Fruit fly (Drosophila melanogaster) whole organism, larva: Measurements from ENCODE around the gene CG14561.

ENCODE experiments used
- noc ChIP-seq: fragments of 200-800 bp; sonication (Bioruptor generic); optimal IDR thresholded peaks from 3 replicates; lab custom pipeline; 2019; ENCODE audit warnings: missing biosample characterization, mild to moderate bottlenecking, missing genetic modification characterization, moderate library complexity

CG14561 gene

DNA sequence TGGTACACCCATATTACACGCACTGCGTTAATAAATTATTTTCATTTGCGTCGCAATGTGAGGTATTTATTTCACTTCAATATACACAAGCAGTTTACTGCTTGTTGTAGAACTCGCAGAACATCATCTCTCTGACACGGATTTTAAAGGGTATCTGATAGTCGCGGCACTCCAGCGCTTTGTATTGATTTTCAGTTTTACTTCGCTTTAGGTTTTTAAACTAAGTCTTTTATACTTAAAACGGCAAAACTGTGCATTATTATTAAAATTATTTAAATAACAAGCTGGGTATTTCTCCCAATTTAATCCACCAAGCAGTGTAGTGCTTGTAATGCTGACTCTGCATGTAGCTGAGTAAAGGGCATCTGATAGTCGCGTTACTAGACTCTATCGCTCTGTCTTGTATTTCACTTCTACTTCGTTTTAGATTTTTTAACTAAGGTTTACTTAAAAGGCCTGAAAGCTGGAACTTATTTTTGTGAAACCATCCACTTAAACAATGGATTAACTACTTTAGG is 17.5 kb downstream of the CG14561 start:
- no peak for TF ChIP-seq noc (tag; lab: Kevin White, UChicago)

- TF ChIP-seq noc (tag; lab: Kevin White, UChicago): no peak
Observed at dm6 chr3L:22091339-22091738, 25.6 kb downstream of the CG14561 start.

DNA sequence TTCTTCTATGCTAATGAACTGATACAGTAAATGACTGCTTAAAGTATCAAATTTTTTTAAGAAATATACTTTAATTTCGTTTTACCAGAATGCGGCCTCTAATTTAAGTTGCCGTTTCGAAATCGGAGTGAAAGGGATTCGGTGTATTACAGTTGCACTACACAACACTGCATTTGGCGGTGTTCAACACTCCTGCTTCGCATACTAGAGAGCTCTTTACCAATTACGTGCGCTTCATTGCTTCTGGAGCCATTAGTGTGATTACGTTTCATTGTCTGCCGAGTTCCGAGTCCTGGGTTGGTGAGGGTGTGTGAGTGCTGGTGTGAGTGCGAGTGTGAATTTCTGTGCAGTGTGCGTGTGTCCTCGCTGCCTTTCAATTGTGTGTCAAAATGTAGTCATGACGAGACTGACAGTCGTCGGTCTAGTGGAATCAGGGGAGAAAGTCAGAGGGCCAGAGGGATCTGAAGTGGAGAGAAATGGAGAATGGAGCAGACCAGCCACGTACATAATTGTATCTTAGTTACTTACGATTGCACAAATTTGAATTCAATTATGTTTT is 28.7 kb downstream of the CG14561 start:
- TF ChIP-seq noc (tag; lab: Kevin White, UChicago): no peak

DNA sequence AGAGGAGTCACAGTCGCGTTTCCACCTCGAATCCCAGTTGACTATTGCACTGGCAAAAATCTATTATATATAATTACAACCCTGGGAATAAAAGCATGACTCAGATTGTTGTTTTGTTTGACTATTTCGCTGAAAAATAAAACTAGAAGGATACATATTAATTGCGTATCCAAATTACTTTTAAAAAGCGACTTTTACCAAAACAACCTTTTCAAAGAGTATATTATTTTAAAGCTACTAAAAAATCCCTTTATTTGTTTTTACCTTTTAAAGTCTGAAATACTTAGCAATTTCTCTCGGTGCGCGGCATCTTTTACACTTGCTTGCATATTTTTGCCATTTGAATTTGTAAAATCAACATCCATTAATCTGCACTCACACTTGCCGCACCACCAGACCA is 41.0 kb downstream of the CG14561 start:
- TF ChIP-seq noc (tag; lab: Kevin White, UChicago): no peak

DNA sequence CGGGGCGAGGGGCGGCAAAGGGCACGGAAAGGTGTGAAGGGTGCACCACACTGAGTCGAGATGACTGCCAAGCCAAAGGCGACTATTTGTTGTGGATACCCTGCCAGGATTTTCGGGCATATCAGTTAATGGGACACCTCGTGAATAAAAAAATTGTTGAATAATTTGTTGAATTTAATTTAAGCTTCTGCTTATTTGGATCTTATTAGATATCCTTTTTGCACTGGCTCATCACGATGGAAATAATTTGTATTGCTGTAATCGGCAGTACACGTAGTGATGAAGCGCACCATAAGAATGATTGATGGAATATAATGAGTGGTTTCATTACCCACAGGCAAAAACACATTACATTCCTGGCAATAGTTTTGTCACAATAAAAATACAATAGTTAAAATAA is 44.2 kb downstream of the CG14561 start:
- TF ChIP-seq noc (tag; lab: Kevin White, UChicago): no peak

- no peak for TF ChIP-seq noc (tag; lab: Kevin White, UChicago)
Observed at dm6 chr3L:22113186-22113585, 47.5 kb downstream of the CG14561 start.
